Worm (Caenorhabditis elegans): ENCODE measurements around the gene F52H2.1.

DNA sequence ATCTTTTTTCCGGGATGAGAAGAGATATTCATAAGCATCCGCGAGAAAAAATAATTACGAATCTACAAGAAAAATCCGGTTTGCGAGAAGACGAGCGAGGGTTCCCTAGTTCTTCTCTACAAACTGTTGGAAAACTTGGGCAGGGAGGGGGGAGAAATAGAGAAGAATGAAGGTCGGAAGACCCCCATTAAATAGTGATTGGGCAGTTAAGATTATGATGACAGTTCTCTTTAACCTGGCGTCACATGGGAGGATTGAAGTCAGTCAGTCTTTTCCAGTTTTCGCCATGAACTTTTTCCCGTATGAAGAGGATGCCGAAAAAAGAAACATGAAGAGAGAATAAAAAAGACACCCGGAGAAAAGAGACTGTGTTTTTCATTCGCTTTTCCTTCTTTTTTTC is 17.9 kb downstream of the F52H2.1 start:
- no peak for TF ChIP-seq F10E7.11 (tag; optimal IDR thresholded peaks at IDR 0.05)
- TF ChIP-seq egrh-3 (GFP tag; IDR thresholded peaks at IDR 0.05): no peak
- TF ChIP-seq zim-3 (tag; optimal IDR thresholded peaks at IDR 0.05): no peak
- no peak for TF ChIP-seq Y67H2A.10 (GFP tag; conservative IDR thresholded peaks at IDR 0.05)
- no peak for TF ChIP-seq snpc-3.4 (tag; optimal IDR thresholded peaks at IDR 0.05)
- TF ChIP-seq hrde-1 (tag; optimal IDR thresholded peaks at IDR 0.05; ENCODE audit: borderline replicate concordance): no peak
- no peak for TF ChIP-seq pbrm-1 (GFP tag; IDR thresholded peaks at IDR 0.05)
- no peak for TF ChIP-seq xnd-1 (tag; optimal IDR thresholded peaks at IDR 0.05)
- no peak for TF ChIP-seq fkh-3 (tag; optimal IDR thresholded peaks at IDR 0.05)
- TF ChIP-seq ets-4 (GFP tag; optimal IDR thresholded peaks at IDR 0.05): no peak
